Worm (Caenorhabditis elegans) whole organism, L1 larva: ENCODE data around the gene mps-2.

ENCODE experiments used
- C16A3.4 ChIP-seq: fragments of 150-350 bp; optimal IDR thresholded peaks from 2 replicates; lab custom pipeline; 2014; ENCODE audit warnings: missing biosample characterization, missing genetic modification characterization
- aha-1 ChIP-seq: fragments of 150-350 bp; optimal IDR thresholded peaks from 2 replicates; lab custom pipeline; 2014; ENCODE audit warnings: missing biosample characterization, missing genetic modification characterization
- alr-1 ChIP-seq: fragments of 200-800 bp; sonication (Bioruptor generic); optimal IDR thresholded peaks from 2 replicates; lab custom pipeline; 2018; ENCODE audit warnings: borderline replicate concordance, mild to moderate bottlenecking, missing genetic modification characterization, missing compliant biosample characterization
- aly-2 ChIP-seq: fragments of 150-350 bp; optimal IDR thresholded peaks from 2 replicates; lab custom pipeline; 2014; ENCODE audit warnings: missing biosample characterization, missing genetic modification characterization
- ama-1 ChIP-seq: fragments of 150-350 bp; optimal IDR thresholded peaks from 2 replicates; lab custom pipeline; 2014
- ceh-90 ChIP-seq: sonication (generic microtip); optimal IDR thresholded peaks from 2 replicates; lab custom pipeline; 2016; ENCODE audit warnings: missing genetic modification characterization, missing compliant biosample characterization
- elt-3 ChIP-seq, 6 experiments: fragments of 150-350 bp in 1 of 6; sonication (generic microtip); optimal IDR thresholded peaks; 2 replicates each; lab custom pipeline; 2017 to 2018; ENCODE audit warnings: missing biosample characterization in 6 of 6, missing genetic modification characterization in 6 of 6, inconsistent platforms in 1 of 6
- fos-1 ChIP-seq: fragments of 150-350 bp; optimal IDR thresholded peaks from 2 replicates; lab custom pipeline; 2014; ENCODE audit warnings: missing biosample characterization, missing genetic modification characterization
- lin-35 ChIP-seq, 2 experiments: fragments of 150-350 bp; optimal IDR thresholded peaks; 2 replicates each; lab custom pipeline; 2014; ENCODE audit warnings: missing biosample characterization in 2 of 2, missing genetic modification characterization in 2 of 2, missing genetic modification reagents in 2 of 2
- nhr-237 ChIP-seq: fragments of 150-350 bp; optimal IDR thresholded peaks from 2 replicates; lab custom pipeline; 2014; ENCODE audit warnings: missing biosample characterization, missing genetic modification characterization
- nhr-47 ChIP-seq: sonication (generic microtip); optimal IDR thresholded peaks from 2 replicates; lab custom pipeline; 2016; ENCODE audit warnings: mild to moderate bottlenecking, missing genetic modification characterization, moderate library complexity, missing compliant biosample characterization
- pag-3 ChIP-seq: sonication (generic microtip); optimal IDR thresholded peaks from 2 replicates; lab custom pipeline; 2017; ENCODE audit warnings: missing genetic modification characterization, mild to moderate bottlenecking, missing compliant biosample characterization, antibody characterized with exemption, borderline replicate concordance; ENCODE audit not compliant: insufficient read depth
- unc-62 ChIP-seq: fragments of 150-350 bp; optimal IDR thresholded peaks from 2 replicates; lab custom pipeline; 2014; ENCODE audit warnings: missing biosample characterization, missing genetic modification reagents, missing genetic modification characterization
- unc-86 ChIP-seq: sonication (generic microtip); optimal IDR thresholded peaks from 2 replicates; lab custom pipeline; 2016; ENCODE audit warnings: missing genetic modification characterization, missing compliant biosample characterization

ce11 chrII:305645-306044 lies 6.4 kb downstream of the mps-2 start, which contains the start of gene col-69:
- TF ChIP-seq fos-1 (tag; lab: Kevin White, UChicago) (no peak), unc-86 (tag; lab: Kevin White, UChicago) (no peak), lin-35 (GFP tag; optimal IDR thresholded peaks at IDR 0.05; lab: Kevin White, UChicago) (no peak), ceh-90 (tag; lab: Kevin White, UChicago) (no peak), alr-1 (tag; lab: Kevin White, UChicago) (no peak), unc-62 (GFP tag; lab: Kevin White, UChicago) (no peak), pag-3 (tag; lab: Kevin White, UChicago) (no peak), nhr-47 (tag; lab: Kevin White, UChicago) (no peak), elt-3 (tag; optimal IDR thresholded peaks at IDR 0.05; lab: Kevin White, UChicago) (no peak), ama-1 (lab: Kevin White, UChicago) (no peak), C16A3.4 (tag; lab: Kevin White, UChicago) (no peak), nhr-237 (tag; lab: Kevin White, UChicago) (no peak), aly-2 (tag; lab: Kevin White, UChicago) (no peak), aha-1 (tag; lab: Kevin White, UChicago) (no peak)
